Fruit fly (Drosophila melanogaster): Measurements from ENCODE around the gene CG9360.

Gene CG9360

dm6 chrX:11729993-11730392 is 34.4 kb downstream of the CG9360 start:
- TF ChIP-seq ttk (optimal IDR thresholded peaks at IDR 0.05) (no peak), h (optimal IDR thresholded peaks at IDR 0.05) (no peak), Myc (optimal IDR thresholded peaks at IDR 0.05) (no peak)

- TF ChIP-seq ttk (optimal IDR thresholded peaks at IDR 0.05) (no peak), psq (optimal IDR thresholded peaks at IDR 0.05) (no peak), insv (optimal IDR thresholded peaks at IDR 0.05) (no peak), h (optimal IDR thresholded peaks at IDR 0.05) (no peak), Myc (optimal IDR thresholded peaks at IDR 0.05) (no peak), Sin3A (optimal IDR thresholded peaks at IDR 0.05) (no peak)
These were observed 35.4 kb downstream of the CG9360 start, which contains the start of gene inaF-D for dm6 chrX:11728999-11729398. inaF-D (minus strand) TSS chrX:11729099.

dm6 chrX:11723946-11724345 is 40.4 kb downstream of the CG9360 start, which contains the start of gene CG15221:
CG15221 (plus strand) TSS chrX:11724246.
- TF ChIP-seq ttk (optimal IDR thresholded peaks at IDR 0.05): no peak
- no peak for TF ChIP-seq h (optimal IDR thresholded peaks at IDR 0.05)
- no peak for TF ChIP-seq insv (optimal IDR thresholded peaks at IDR 0.05)
- no peak for TF ChIP-seq Sin3A (optimal IDR thresholded peaks at IDR 0.05)
- TF ChIP-seq psq (optimal IDR thresholded peaks at IDR 0.05): no peak
- no peak for TF ChIP-seq Myc (optimal IDR thresholded peaks at IDR 0.05)

dm6 chrX:11720138-11720537 is 44.3 kb downstream of the CG9360 start, which contains the start of gene Tango10:
Tango10 (plus strand) TSS chrX:11720245.
- TF ChIP-seq h (optimal IDR thresholded peaks at IDR 0.05) (no peak), insv (optimal IDR thresholded peaks at IDR 0.05) (no peak), ttk (optimal IDR thresholded peaks at IDR 0.05) (no peak), Myc (optimal IDR thresholded peaks at IDR 0.05) (no peak), Sin3A (optimal IDR thresholded peaks at IDR 0.05) (no peak), psq (optimal IDR thresholded peaks at IDR 0.05) (no peak)

- TF ChIP-seq ttk (optimal IDR thresholded peaks at IDR 0.05) (no peak), insv (optimal IDR thresholded peaks at IDR 0.05) (no peak), Myc (optimal IDR thresholded peaks at IDR 0.05) (no peak)
These were observed 46.5 kb downstream of the CG9360 start for dm6 chrX:11717892-11718291.

- TF ChIP-seq Myc (optimal IDR thresholded peaks at IDR 0.05) (no peak), psq (optimal IDR thresholded peaks at IDR 0.05) (no peak), ttk (optimal IDR thresholded peaks at IDR 0.05) (no peak), insv (optimal IDR thresholded peaks at IDR 0.05) (no peak), Sin3A (optimal IDR thresholded peaks at IDR 0.05) (no peak), h (optimal IDR thresholded peaks at IDR 0.05) (no peak)
These were observed 47.6 kb downstream of the CG9360 start, which contains the start of gene prtp for dm6 chrX:11716731-11717326. prtp (plus strand) TSS chrX:11716756.

- no peak for TF ChIP-seq insv (optimal IDR thresholded peaks at IDR 0.05)
- peak; percentile 69 for TF ChIP-seq psq (optimal IDR thresholded peaks at IDR 0.05)
These were observed 48.3 kb downstream of the CG9360 start for dm6 chrX:11715937-11716730.

dm6 chrX:11715263-11715659 is 49.1 kb downstream of the CG9360 start, which contains the start of gene Amun:
Amun (minus strand) TSS chrX:11715565.
- no peak for TF ChIP-seq insv (optimal IDR thresholded peaks at IDR 0.05)
- TF ChIP-seq ttk (optimal IDR thresholded peaks at IDR 0.05): no peak
- TF ChIP-seq Sin3A (optimal IDR thresholded peaks at IDR 0.05): no peak
- TF ChIP-seq psq (optimal IDR thresholded peaks at IDR 0.05): no peak
- no peak for TF ChIP-seq h (optimal IDR thresholded peaks at IDR 0.05)
- TF ChIP-seq Myc (optimal IDR thresholded peaks at IDR 0.05): no peak

- TF ChIP-seq ttk (optimal IDR thresholded peaks at IDR 0.05): no peak
- TF ChIP-seq Sin3A (optimal IDR thresholded peaks at IDR 0.05): no peak
- no peak for TF ChIP-seq insv (optimal IDR thresholded peaks at IDR 0.05)
- TF ChIP-seq psq (optimal IDR thresholded peaks at IDR 0.05): peak; percentile 63
- TF ChIP-seq h (optimal IDR thresholded peaks at IDR 0.05): no peak
- TF ChIP-seq Myc (optimal IDR thresholded peaks at IDR 0.05): no peak
These were observed 49.7 kb downstream of the CG9360 start for dm6 chrX:11714529-11715262.

- TF ChIP-seq psq (optimal IDR thresholded peaks at IDR 0.05) (peak; percentile 36), Sin3A (optimal IDR thresholded peaks at IDR 0.05) (no peak), insv (optimal IDR thresholded peaks at IDR 0.05) (no peak)
These were observed 50.4 kb downstream of the CG9360 start for dm6 chrX:11713808-11714528.

Measured in Kc167 (cell line).